Worm (Caenorhabditis elegans): ENCODE data around the gene parg-2.

Gene parg-2

DNA sequence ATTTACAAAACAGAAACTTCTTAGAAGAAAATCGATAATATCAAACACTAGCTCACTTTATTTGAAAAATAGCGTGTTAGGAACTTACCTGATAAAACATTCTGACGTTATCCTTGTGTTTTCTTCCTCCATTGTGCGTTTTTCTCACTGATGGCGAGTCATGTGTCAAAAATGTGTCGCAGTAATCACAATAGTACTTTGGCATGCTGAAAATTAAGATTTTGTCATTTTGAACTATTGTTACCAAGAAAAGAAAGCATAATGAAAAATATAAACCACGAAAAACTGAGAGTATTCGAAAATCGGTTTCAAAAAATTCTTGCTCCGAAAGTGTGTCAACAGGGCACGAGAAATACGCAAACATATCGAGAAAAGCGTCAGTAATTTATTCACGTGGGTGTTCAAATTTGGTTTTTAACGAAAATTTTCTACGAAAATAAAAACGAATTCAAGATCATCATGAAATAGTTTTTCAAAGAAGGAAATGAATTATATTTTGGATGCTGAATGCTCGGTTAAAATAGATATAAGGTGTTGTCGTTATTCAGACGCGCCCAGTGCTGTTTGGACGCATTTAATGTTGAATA is 27.2 kb downstream of the parg-2 start, which contains the start of gene snrp-3 (continued):
- TF ChIP-seq him-1 (tag; optimal IDR thresholded peaks at IDR 0.05) (no peak), ets-4 (GFP tag; optimal IDR thresholded peaks at IDR 0.05) (no peak), pbrm-1 (GFP tag; IDR thresholded peaks at IDR 0.05) (peak; percentile 43; the same call in 1 of the 2 replicates), Y53F4B.3 (GFP tag; IDR thresholded peaks at IDR 0.05) (no peak), C17E4.6 (GFP tag; IDR thresholded peaks at IDR 0.05) (no peak), lsl-1 (GFP tag; optimal IDR thresholded peaks at IDR 0.05) (peak; percentile 63), C06A6.2 (GFP tag; conservative IDR thresholded peaks at IDR 0.05) (0 out of 2 replicates have a peak, but pooled peaks have one; percentile 34), tbp1 (GFP tag; optimal IDR thresholded peaks at IDR 0.05) (peak; percentile 21), tlf-1 (GFP tag; optimal IDR thresholded peaks at IDR 0.05) (peak; percentile 36), rpc-1 (optimal IDR thresholded peaks at IDR 0.05) (no peak), rpc-1 (tag; optimal IDR thresholded peaks at IDR 0.05) (no peak), Y67H2A.10 (GFP tag; conservative IDR thresholded peaks at IDR 0.05) (no peak), sdz-38 (tag; optimal IDR thresholded peaks at IDR 0.05) (no peak), snpc-1.3 (tag; optimal IDR thresholded peaks at IDR 0.05; ENCODE audit: insufficient read depth) (peak; percentile 59), let-607 (tag; optimal IDR thresholded peaks at IDR 0.05) (peak in 1 of 2 experiments; percentile 12), ceh-58 (GFP tag; IDR thresholded peaks at IDR 0.05) (no peak), K11D2.4 (GFP tag; IDR thresholded peaks at IDR 0.05) (no peak; the same call in 1 of the 2 replicates), F10E7.11 (tag; optimal IDR thresholded peaks at IDR 0.05) (no peak), hmg-1.2 (GFP tag; IDR thresholded peaks at IDR 0.05) (peak; percentile 37; the same call in 1 of the 2 replicates), ceh-40 (GFP tag; IDR thresholded peaks at IDR 0.05) (no peak), B0261.1 (tag; optimal IDR thresholded peaks at IDR 0.05) (no peak), D2030.7 (GFP tag; IDR thresholded peaks at IDR 0.05) (peak; percentile 71), akir-1 (GFP tag; optimal IDR thresholded peaks at IDR 0.05) (no peak), ceh-91 (GFP tag; IDR thresholded peaks at IDR 0.05) (no peak), egl-44 (GFP tag; IDR thresholded peaks at IDR 0.05) (no peak), efl-1 (GFP tag; optimal IDR thresholded peaks at IDR 0.05) (peak; percentile 69), B0336.3 (GFP tag; IDR thresholded peaks at IDR 0.05) (0 out of 2 replicates have a peak, but pooled peaks have one; percentile 42), ceh-27 (GFP tag; optimal IDR thresholded peaks at IDR 0.05) (no peak), dpl-1 (GFP tag; optimal IDR thresholded peaks at IDR 0.05) (peak; percentile 73), cebp-1 (GFP tag; IDR thresholded peaks at IDR 0.05) (no peak), cebp-1 (tag; optimal IDR thresholded peaks at IDR 0.05) (peak; percentile 75), bed-1 (GFP tag; IDR thresholded peaks at IDR 0.05) (no peak), lin-54 (GFP tag; optimal IDR thresholded peaks at IDR 0.05) (peak; percentile 95), mel-28 (tag; optimal IDR thresholded peaks at IDR 0.05; ENCODE audit: borderline replicate concordance) (no peak), hsf-1 (GFP tag; IDR thresholded peaks at IDR 0.05) (peak; percentile 32; the same call in 1 of the 2 replicates), madf-8 (GFP tag; conservative IDR thresholded peaks at IDR 0.05) (no peak), egrh-3 (GFP tag; IDR thresholded peaks at IDR 0.05) (no peak), hlh-26 (GFP tag; conservative IDR thresholded peaks at IDR 0.05) (no peak), hlh-12 (tag; optimal IDR thresholded peaks at IDR 0.05) (no peak), mcd-1 (GFP tag; IDR thresholded peaks at IDR 0.05) (peak; percentile 76), attf-5 (GFP tag; optimal IDR thresholded peaks at IDR 0.05) (peak; percentile 79), atf-7 (tag; optimal IDR thresholded peaks at IDR 0.05) (no peak), lir-1 (GFP tag; conservative IDR thresholded peaks at IDR 0.05) (0 out of 2 replicates have a peak, but pooled peaks have one; percentile 13), nfya-1 (tag; optimal IDR thresholded peaks at IDR 0.05; ENCODE audit: borderline replicate concordance, insufficient read depth) (no peak), B0019.2 (GFP tag; conservative IDR thresholded peaks at IDR 0.05) (no peak), lin-35 (GFP tag; optimal IDR thresholded peaks at IDR 0.05) (peak; percentile 49 to 94 (median 60)), ztf-25 (GFP tag; IDR thresholded peaks at IDR 0.05) (no peak), die-1 (tag; optimal IDR thresholded peaks at IDR 0.05) (no peak)
